Fruit fly (Drosophila melanogaster): Measurements from ENCODE around the gene TTLL3B.

DNA sequence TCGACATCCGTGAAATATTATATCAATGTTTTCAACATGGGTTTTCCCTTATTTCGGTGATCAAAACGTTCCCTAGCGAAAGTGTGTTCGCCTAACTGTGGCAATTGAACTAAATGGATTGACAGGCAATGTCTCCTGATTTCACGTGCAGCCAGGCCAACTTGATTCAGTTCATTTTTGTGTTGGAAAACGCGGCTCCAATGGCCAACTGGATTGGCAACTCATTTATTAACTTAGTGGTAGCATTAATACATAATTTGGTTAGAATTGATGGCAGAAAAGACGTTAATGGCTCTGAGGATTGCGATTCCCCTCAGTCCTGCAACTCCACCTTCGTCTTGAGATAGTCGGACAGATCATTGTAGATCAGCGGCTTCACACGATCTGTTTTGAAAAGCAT is 46.1 kb upstream of the TTLL3B start, which contains the start of gene CG11327:
- TF ChIP-seq h (optimal IDR thresholded peaks at IDR 0.05), result no peak
- TF ChIP-seq Sin3A (optimal IDR thresholded peaks at IDR 0.05), result no peak
- TF ChIP-seq psq (optimal IDR thresholded peaks at IDR 0.05), result no peak
- no peak for TF ChIP-seq Myc (optimal IDR thresholded peaks at IDR 0.05)
- TF ChIP-seq ttk (optimal IDR thresholded peaks at IDR 0.05), result no peak
- TF ChIP-seq insv (optimal IDR thresholded peaks at IDR 0.05), result no peak
